Worm (Caenorhabditis elegans): Measurements from ENCODE around the gene C16C8.21.
A peak's percentile ranks its signal among the peaks of the same experiment; 100 is the strongest.

C16C8.21 gene

DNA sequence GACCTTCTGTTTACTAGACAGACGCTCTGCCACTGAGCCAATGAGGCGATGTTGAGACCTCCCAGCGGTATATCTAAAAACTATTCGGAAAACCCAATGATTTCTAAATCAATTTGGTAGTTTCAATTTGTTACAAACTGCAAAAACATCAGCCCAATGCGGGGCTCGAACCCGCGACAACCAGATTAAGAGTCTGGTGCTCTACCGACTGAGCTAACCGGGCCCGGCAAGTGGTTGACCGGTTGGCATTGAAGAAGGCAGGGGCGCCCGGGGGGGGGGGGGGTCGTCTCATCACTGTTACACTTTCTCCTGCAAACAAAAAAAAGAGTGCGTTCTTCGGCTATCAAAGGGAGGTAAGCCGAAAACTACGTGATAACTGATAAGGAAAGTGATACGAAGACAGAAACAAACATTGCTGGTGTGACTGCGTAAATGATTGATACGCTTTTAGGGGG lies 8.7 kb upstream of the C16C8.21 start:
- TF ChIP-seq egl-27 (tag; optimal IDR thresholded peaks at IDR 0.05) (peak; percentile 7), nhr-21 (tag; optimal IDR thresholded peaks at IDR 0.05) (peak; percentile 6), crh-2 (tag; optimal IDR thresholded peaks at IDR 0.05) (peak; percentile 29), fos-1 (tag; optimal IDR thresholded peaks at IDR 0.05) (peak; percentile 64), mab-5 (tag; optimal IDR thresholded peaks at IDR 0.05) (no peak), gmeb-1 (tag; optimal IDR thresholded peaks at IDR 0.05) (peak; percentile 46), nhr-77 (tag; optimal IDR thresholded peaks at IDR 0.05) (no peak), sma-9 (GFP tag; optimal IDR thresholded peaks at IDR 0.05) (peak; percentile 16), sma-9 (tag; optimal IDR thresholded peaks at IDR 0.05) (no peak), R02D3.7 (tag; optimal IDR thresholded peaks at IDR 0.05) (no peak), nhr-129 (tag; optimal IDR thresholded peaks at IDR 0.05) (peak; percentile 12), lin-13 (GFP tag; optimal IDR thresholded peaks at IDR 0.05) (peak; percentile 27), sma-3 (GFP tag; optimal IDR thresholded peaks at IDR 0.05) (peak; percentile 68), dmd-4 (tag; optimal IDR thresholded peaks at IDR 0.05) (no peak), lin-39 (tag; optimal IDR thresholded peaks at IDR 0.05) (no peak)

DNA sequence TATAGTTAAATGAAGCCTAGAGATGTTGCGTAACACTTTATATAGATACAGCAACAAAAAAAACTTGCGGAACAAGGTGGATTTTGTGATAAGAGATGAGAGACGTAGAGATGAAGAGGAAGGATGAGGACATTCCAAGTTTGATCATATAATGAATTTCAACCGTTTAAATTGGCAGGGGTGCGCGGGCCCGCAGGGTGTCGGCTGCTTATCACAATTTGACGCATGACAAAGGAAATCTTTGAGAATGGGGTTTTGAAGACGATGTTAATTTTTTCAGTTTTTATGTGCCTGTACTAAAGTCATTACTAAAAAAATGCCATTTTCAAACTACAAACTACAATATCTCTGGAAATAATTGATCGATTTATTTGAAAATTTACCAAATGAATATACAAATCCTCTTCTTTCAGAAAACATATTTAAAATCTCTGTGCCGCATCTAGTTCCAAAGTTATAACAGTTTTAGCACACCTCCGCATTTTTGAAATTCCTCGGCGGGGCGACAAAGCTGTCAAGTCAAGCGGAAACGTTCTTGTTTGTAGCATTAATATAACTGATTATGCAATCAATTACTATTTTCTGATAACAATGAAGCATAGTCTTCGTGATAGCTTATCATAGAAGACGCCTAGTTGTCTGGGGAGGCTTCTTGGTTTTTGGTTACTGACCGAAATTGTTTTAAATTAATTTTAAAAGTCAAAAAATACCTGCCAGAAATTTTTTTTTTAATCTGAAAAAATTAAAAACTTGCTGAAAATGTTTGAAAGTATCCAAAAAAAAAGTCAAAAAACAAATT lies 8.0 kb upstream of the C16C8.21 start:
- no peak for TF ChIP-seq dmd-4 (tag; optimal IDR thresholded peaks at IDR 0.05)
- TF ChIP-seq lsy-2 (tag; optimal IDR thresholded peaks at IDR 0.05), result no peak
- TF ChIP-seq skn-1 (tag; optimal IDR thresholded peaks at IDR 0.05), result no peak
- no peak for TF ChIP-seq nhr-77 (tag; optimal IDR thresholded peaks at IDR 0.05)
- TF ChIP-seq snpc-4 (tag; optimal IDR thresholded peaks at IDR 0.05), result peak; percentile 59
- peak; percentile 66 for TF ChIP-seq sma-3 (GFP tag; optimal IDR thresholded peaks at IDR 0.05)
- TF ChIP-seq sma-9 (GFP tag; optimal IDR thresholded peaks at IDR 0.05), result peak; percentile 90
- TF ChIP-seq sma-9 (tag; optimal IDR thresholded peaks at IDR 0.05), result no peak
- peak; percentile 72 for TF ChIP-seq fos-1 (tag; optimal IDR thresholded peaks at IDR 0.05)
- no peak for TF ChIP-seq nhr-10 (tag; optimal IDR thresholded peaks at IDR 0.05)
- TF ChIP-seq lin-13 (GFP tag; optimal IDR thresholded peaks at IDR 0.05), result no peak
- TF ChIP-seq lin-11 (tag; optimal IDR thresholded peaks at IDR 0.05), result no peak
- TF ChIP-seq unc-55 (GFP tag; optimal IDR thresholded peaks at IDR 0.05), result no peak
- TF ChIP-seq ztf-1 (GFP tag; conservative IDR thresholded peaks at IDR 0.05), result no peak
- no peak for TF ChIP-seq mdl-1 (tag; optimal IDR thresholded peaks at IDR 0.05)

DNA sequence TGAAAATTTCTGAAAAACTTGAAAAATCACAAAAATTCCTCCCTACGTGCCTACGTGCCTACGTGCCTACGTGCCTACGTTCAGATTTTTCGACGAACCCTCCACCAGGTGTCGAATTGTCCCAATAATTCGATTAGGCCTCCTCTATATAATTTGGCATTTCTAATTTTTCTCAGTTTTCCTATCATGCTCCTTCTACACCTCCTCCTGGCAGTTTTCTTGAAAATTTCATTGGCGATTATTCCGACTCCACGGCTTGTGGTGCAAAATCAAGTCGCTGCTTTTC lies 7.4 kb upstream of the C16C8.21 start, which contains the start of gene C16C8.17:
Gene C16C8.17 (plus strand): TSS at position 187 of the 286 bp plus-strand sequence.
- TF ChIP-seq fos-1 (tag; optimal IDR thresholded peaks at IDR 0.05) (no peak), nhr-6 (tag; optimal IDR thresholded peaks at IDR 0.05) (no peak), lin-39 (tag; optimal IDR thresholded peaks at IDR 0.05) (no peak), nhr-10 (tag; optimal IDR thresholded peaks at IDR 0.05) (no peak), unc-62 (GFP tag; optimal IDR thresholded peaks at IDR 0.05) (no peak), lsy-2 (tag; optimal IDR thresholded peaks at IDR 0.05) (no peak), Y55F3AM.14 (GFP tag; optimal IDR thresholded peaks at IDR 0.05) (no peak), mdl-1 (tag; optimal IDR thresholded peaks at IDR 0.05) (no peak), ceh-82 (tag; optimal IDR thresholded peaks at IDR 0.05) (no peak), egl-27 (tag; optimal IDR thresholded peaks at IDR 0.05) (no peak)

DNA sequence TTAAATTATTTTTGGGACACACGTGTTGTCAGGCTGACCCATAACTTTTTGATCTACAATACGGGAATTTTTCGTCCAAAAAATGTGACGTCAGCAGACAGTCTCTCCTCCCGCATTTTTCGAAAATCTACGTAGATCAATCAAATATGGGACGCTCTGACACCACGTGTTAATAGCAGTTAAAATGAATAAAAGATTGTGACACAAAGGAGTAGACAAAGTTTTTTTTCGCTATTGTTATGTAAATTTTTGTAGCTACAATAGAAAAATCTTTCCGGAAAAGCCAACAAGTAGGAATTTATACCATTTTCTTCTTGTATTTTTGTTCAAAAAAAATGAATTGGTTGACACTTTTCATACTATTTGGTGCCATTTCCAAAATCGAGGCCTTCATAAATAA lies 6.6 kb upstream of the C16C8.21 start, which contains the start of gene C16C8.27:
Gene C16C8.27 (plus strand): TSS at position 301 of the 400 bp plus-strand sequence.
- no peak for TF ChIP-seq fos-1 (tag; optimal IDR thresholded peaks at IDR 0.05)
- TF ChIP-seq nhr-21 (tag; optimal IDR thresholded peaks at IDR 0.05), result no peak
- no peak for TF ChIP-seq nhr-12 (tag; optimal IDR thresholded peaks at IDR 0.05)
- no peak for TF ChIP-seq C34F6.9 (tag; optimal IDR thresholded peaks at IDR 0.05)
- TF ChIP-seq crh-2 (tag; optimal IDR thresholded peaks at IDR 0.05), result no peak
- no peak for TF ChIP-seq nhr-25 (tag; optimal IDR thresholded peaks at IDR 0.05)
- no peak for TF ChIP-seq skn-1 (tag; optimal IDR thresholded peaks at IDR 0.05)
- no peak for TF ChIP-seq snpc-4 (tag; optimal IDR thresholded peaks at IDR 0.05)
- TF ChIP-seq ztf-4 (tag; optimal IDR thresholded peaks at IDR 0.05), result no peak
- TF ChIP-seq nhr-77 (tag; optimal IDR thresholded peaks at IDR 0.05), result no peak
- no peak for TF ChIP-seq mab-5 (tag; optimal IDR thresholded peaks at IDR 0.05)
- no peak for TF ChIP-seq elt-1 (tag; optimal IDR thresholded peaks at IDR 0.05)

DNA sequence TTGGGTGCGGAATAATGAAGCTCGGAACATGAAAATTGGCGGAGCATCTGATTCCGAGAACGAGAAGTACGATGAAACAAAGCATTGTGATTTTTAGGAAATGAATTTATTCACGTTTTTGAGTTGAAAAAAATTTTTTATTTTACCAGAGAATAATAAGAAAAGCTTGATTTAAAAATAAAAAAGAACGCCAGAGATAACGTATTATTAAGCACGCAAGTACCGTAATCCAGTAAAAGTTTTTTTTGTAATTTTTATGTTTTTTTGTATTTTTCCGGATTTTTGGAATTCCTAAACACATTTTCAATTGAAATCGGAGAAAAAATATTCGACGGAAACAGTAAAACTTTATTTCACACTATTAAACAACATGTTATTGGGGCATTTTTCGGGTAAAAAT lies 4.9 kb upstream of the C16C8.21 start, which contains the start of gene C16C8.22:
Gene C16C8.22 (minus strand): TSS at position 101 of the 400 bp plus-strand sequence.
- TF ChIP-seq ama-1 (optimal IDR thresholded peaks at IDR 0.05) (no peak), mbf-1 (tag; optimal IDR thresholded peaks at IDR 0.05) (no peak), crh-2 (tag; optimal IDR thresholded peaks at IDR 0.05) (no peak), unc-39 (tag; optimal IDR thresholded peaks at IDR 0.05) (no peak), nhr-21 (tag; optimal IDR thresholded peaks at IDR 0.05) (no peak), fos-1 (tag; optimal IDR thresholded peaks at IDR 0.05) (no peak), skn-1 (tag; optimal IDR thresholded peaks at IDR 0.05) (no peak), sem-4 (tag; optimal IDR thresholded peaks at IDR 0.05) (no peak), nhr-23 (tag; optimal IDR thresholded peaks at IDR 0.05) (no peak), ztf-1 (GFP tag; conservative IDR thresholded peaks at IDR 0.05) (no peak), zag-1 (tag; optimal IDR thresholded peaks at IDR 0.05) (no peak)
